Worm (Caenorhabditis elegans) whole organism, L2 larva: ENCODE data around the gene zig-12.
A peak's percentile ranks its signal among the peaks of the same experiment; 100 is the strongest.

Source experiments
- C34F6.9 ChIP-seq: fragments of 150-350 bp; optimal IDR thresholded peaks from 2 replicates; lab custom pipeline; 2014; ENCODE audit warnings: missing biosample characterization, missing genetic modification characterization
- F13H6.1 ChIP-seq: sonication (generic microtip); optimal IDR thresholded peaks from 2 replicates; lab custom pipeline; 2016; ENCODE audit warnings: missing genetic modification characterization, missing compliant biosample characterization
- R02D3.7 ChIP-seq: fragments of 150-350 bp; optimal IDR thresholded peaks from 2 replicates; lab custom pipeline; 2014; ENCODE audit warnings: missing biosample characterization, missing genetic modification characterization
- Y55F3AM.14 ChIP-seq: fragments of 200-800 bp; sonication (Bioruptor generic); optimal IDR thresholded peaks from 2 replicates; lab custom pipeline; 2018; ENCODE audit warnings: mild to moderate bottlenecking, missing genetic modification characterization, missing compliant biosample characterization
- ZK546.5 ChIP-seq: sonication (generic microtip); optimal IDR thresholded peaks from 2 replicates; lab custom pipeline; 2017; ENCODE audit warnings: missing biosample characterization, missing genetic modification characterization
- alr-1 ChIP-seq: fragments of 150-350 bp; optimal IDR thresholded peaks from 2 replicates; lab custom pipeline; 2014; ENCODE audit warnings: missing biosample characterization, missing genetic modification characterization
- aly-2 ChIP-seq: fragments of 150-350 bp; optimal IDR thresholded peaks from 2 replicates; lab custom pipeline; 2014; ENCODE audit warnings: missing biosample characterization, missing genetic modification characterization
- ama-1 ChIP-seq: fragments of 150-350 bp; optimal IDR thresholded peaks from 2 replicates; lab custom pipeline; 2018; ENCODE audit warnings: inconsistent platforms
- blmp-1 ChIP-seq: sonication (generic microtip); optimal IDR thresholded peaks from 2 replicates; lab custom pipeline; 2017; ENCODE audit warnings: missing genetic modification characterization, mild to moderate bottlenecking, missing compliant biosample characterization, antibody characterized with exemption, moderate library complexity; ENCODE audit not compliant: insufficient read depth
- ceh-16 ChIP-seq: fragments of 150-350 bp; optimal IDR thresholded peaks from 2 replicates; lab custom pipeline; 2014; ENCODE audit warnings: missing biosample characterization, missing genetic modification characterization
- ceh-82 ChIP-seq: fragments of 150-350 bp; optimal IDR thresholded peaks from 2 replicates; lab custom pipeline; 2014; ENCODE audit warnings: missing biosample characterization, missing genetic modification characterization
- crh-2 ChIP-seq: sonication (generic microtip); optimal IDR thresholded peaks from 2 replicates; lab custom pipeline; 2017; ENCODE audit warnings: missing biosample characterization, missing genetic modification characterization
- dmd-4 ChIP-seq: sonication (generic microtip); optimal IDR thresholded peaks from 2 replicates; lab custom pipeline; 2017; ENCODE audit warnings: missing biosample characterization, missing genetic modification characterization
- egl-27 ChIP-seq: sonication (generic microtip); optimal IDR thresholded peaks from 3 replicates; lab custom pipeline; 2017; ENCODE audit warnings: missing biosample characterization, missing genetic modification reagents, missing genetic modification characterization
- elt-1 ChIP-seq: fragments of 150-350 bp; optimal IDR thresholded peaks from 2 replicates; lab custom pipeline; 2014; ENCODE audit warnings: missing biosample characterization, missing genetic modification characterization
- elt-3 ChIP-seq: sonication (generic microtip); optimal IDR thresholded peaks from 2 replicates; lab custom pipeline; 2017; ENCODE audit warnings: missing biosample characterization, missing genetic modification characterization
- fos-1 ChIP-seq: fragments of 150-350 bp; optimal IDR thresholded peaks from 2 replicates; lab custom pipeline; 2014; ENCODE audit warnings: missing biosample characterization, missing genetic modification characterization
- lin-11 ChIP-seq: fragments of 150-350 bp; sonication (generic microtip); optimal IDR thresholded peaks from 2 replicates; lab custom pipeline; 2014; ENCODE audit warnings: missing biosample characterization, missing genetic modification characterization, inconsistent platforms, mixed read lengths
- lin-13 ChIP-seq: fragments of 150-350 bp; optimal IDR thresholded peaks from 2 replicates; lab custom pipeline; 2014; ENCODE audit warnings: missing biosample characterization, missing genetic modification reagents, missing genetic modification characterization
- lin-39 ChIP-seq: fragments of 150-350 bp; optimal IDR thresholded peaks from 2 replicates; lab custom pipeline; 2014; ENCODE audit warnings: missing biosample characterization, missing genetic modification reagents, missing genetic modification characterization
- lsy-2 ChIP-seq, 2 experiments: fragments of 150-350 bp in 1 of 2; sonication (generic microtip) in 1 of 2; optimal IDR thresholded peaks; 2 replicates each; lab custom pipeline; 2014 to 2017; ENCODE audit warnings: missing biosample characterization in 2 of 2, missing genetic modification characterization in 2 of 2
- mbf-1 ChIP-seq: sonication (generic microtip); optimal IDR thresholded peaks from 2 replicates; lab custom pipeline; 2017; ENCODE audit warnings: missing biosample characterization, missing genetic modification characterization
- mdl-1 ChIP-seq, 2 experiments: fragments of 150-350 bp in 1 of 2; sonication (generic microtip) in 1 of 2; optimal IDR thresholded peaks; 2 replicates each; lab custom pipeline; 2017; ENCODE audit warnings: missing biosample characterization in 2 of 2, missing genetic modification characterization in 2 of 2
- nhr-10 ChIP-seq: sonication (generic microtip); optimal IDR thresholded peaks from 2 replicates; lab custom pipeline; 2017; ENCODE audit warnings: missing biosample characterization, missing genetic modification characterization
- nhr-11 ChIP-seq: fragments of 150-350 bp; optimal IDR thresholded peaks from 2 replicates; lab custom pipeline; 2014; ENCODE audit warnings: missing biosample characterization, missing genetic modification characterization
- nhr-12 ChIP-seq: fragments of 150-350 bp; optimal IDR thresholded peaks from 2 replicates; lab custom pipeline; 2014; ENCODE audit warnings: missing biosample characterization, missing genetic modification characterization
- nhr-129 ChIP-seq: fragments of 150-350 bp; optimal IDR thresholded peaks from 2 replicates; lab custom pipeline; 2014; ENCODE audit warnings: missing biosample characterization, missing genetic modification characterization
- nhr-21 ChIP-seq: fragments of 150-350 bp; optimal IDR thresholded peaks from 2 replicates; lab custom pipeline; 2014; ENCODE audit warnings: missing biosample characterization, missing genetic modification characterization
- nhr-23 ChIP-seq: fragments of 150-350 bp; optimal IDR thresholded peaks from 2 replicates; lab custom pipeline; 2014; ENCODE audit warnings: missing biosample characterization, missing genetic modification reagents, missing genetic modification characterization
- nhr-237 ChIP-seq: fragments of 150-350 bp; optimal IDR thresholded peaks from 2 replicates; lab custom pipeline; 2014; ENCODE audit warnings: missing biosample characterization, missing genetic modification characterization
- nhr-25 ChIP-seq: fragments of 150-350 bp; sonication (generic microtip); optimal IDR thresholded peaks from 3 replicates; lab custom pipeline; 2014; ENCODE audit warnings: missing biosample characterization, missing genetic modification characterization
- nhr-77 ChIP-seq: fragments of 150-350 bp; optimal IDR thresholded peaks from 2 replicates; lab custom pipeline; 2014; ENCODE audit warnings: missing biosample characterization, missing genetic modification characterization
- peb-1 ChIP-seq: fragments of 150-350 bp; optimal IDR thresholded peaks from 2 replicates; lab custom pipeline; 2014; ENCODE audit warnings: missing biosample characterization, missing genetic modification characterization
- sem-4 ChIP-seq: fragments of 150-350 bp; optimal IDR thresholded peaks from 2 replicates; lab custom pipeline; 2014; ENCODE audit warnings: missing biosample characterization, missing genetic modification reagents, missing genetic modification characterization
- skn-1 ChIP-seq: sonication (generic microtip); optimal IDR thresholded peaks from 2 replicates; lab custom pipeline; 2017; ENCODE audit warnings: missing biosample characterization, missing genetic modification characterization
- sma-3 ChIP-seq: sonication (generic microtip); optimal IDR thresholded peaks from 2 replicates; lab custom pipeline; 2016; ENCODE audit warnings: missing genetic modification reagents, missing genetic modification characterization, missing compliant biosample characterization
- sma-9 ChIP-seq, 2 experiments: fragments of 150-350 bp in 1 of 2; sonication (generic microtip) in 1 of 2; optimal IDR thresholded peaks; 2 replicates each; lab custom pipeline; 2014 to 2016; ENCODE audit warnings: missing genetic modification characterization in 2 of 2, mild to moderate bottlenecking in 1 of 2, missing biosample characterization in 1 of 2, missing compliant biosample characterization in 1 of 2, missing genetic modification reagents in 1 of 2, moderate library complexity in 1 of 2
- unc-39 ChIP-seq: fragments of 150-350 bp; optimal IDR thresholded peaks from 2 replicates; lab custom pipeline; 2014; ENCODE audit warnings: missing biosample characterization, missing genetic modification characterization
- unc-55 ChIP-seq: fragments of 150-350 bp; sonication (generic microtip); optimal IDR thresholded peaks from 3 replicates; lab custom pipeline; 2014; ENCODE audit warnings: missing biosample characterization, missing genetic modification reagents, missing genetic modification characterization
- unc-62 ChIP-seq: fragments of 150-350 bp; optimal IDR thresholded peaks from 2 replicates; lab custom pipeline; 2014; ENCODE audit warnings: missing biosample characterization, missing genetic modification reagents, missing genetic modification characterization
- zag-1 ChIP-seq: fragments of 150-350 bp; optimal IDR thresholded peaks from 2 replicates; lab custom pipeline; 2014; ENCODE audit warnings: missing biosample characterization, missing genetic modification characterization
- ztf-1 ChIP-seq: fragments of 200-800 bp; sonication (Bioruptor generic); conservative IDR thresholded peaks from 2 replicates; pipeline ENCODE4 v1.3.6; 2022; ENCODE audit warnings: missing genetic modification characterization, missing compliant biosample characterization
- ztf-11 ChIP-seq: sonication (generic microtip); optimal IDR thresholded peaks from 2 replicates; lab custom pipeline; 2017; ENCODE audit warnings: missing biosample characterization, missing genetic modification characterization
- ztf-4 ChIP-seq: fragments of 150-350 bp; optimal IDR thresholded peaks from 2 replicates; lab custom pipeline; 2014; ENCODE audit warnings: missing biosample characterization, missing genetic modification characterization

zig-12 gene

ce11 chrX:8805475-8805874 lies 41.8 kb downstream of the zig-12 start:
- TF ChIP-seq lsy-2 (tag; optimal IDR thresholded peaks at IDR 0.05; lab: Kevin White, UChicago) (no peak), aly-2 (no peak)

DNA sequence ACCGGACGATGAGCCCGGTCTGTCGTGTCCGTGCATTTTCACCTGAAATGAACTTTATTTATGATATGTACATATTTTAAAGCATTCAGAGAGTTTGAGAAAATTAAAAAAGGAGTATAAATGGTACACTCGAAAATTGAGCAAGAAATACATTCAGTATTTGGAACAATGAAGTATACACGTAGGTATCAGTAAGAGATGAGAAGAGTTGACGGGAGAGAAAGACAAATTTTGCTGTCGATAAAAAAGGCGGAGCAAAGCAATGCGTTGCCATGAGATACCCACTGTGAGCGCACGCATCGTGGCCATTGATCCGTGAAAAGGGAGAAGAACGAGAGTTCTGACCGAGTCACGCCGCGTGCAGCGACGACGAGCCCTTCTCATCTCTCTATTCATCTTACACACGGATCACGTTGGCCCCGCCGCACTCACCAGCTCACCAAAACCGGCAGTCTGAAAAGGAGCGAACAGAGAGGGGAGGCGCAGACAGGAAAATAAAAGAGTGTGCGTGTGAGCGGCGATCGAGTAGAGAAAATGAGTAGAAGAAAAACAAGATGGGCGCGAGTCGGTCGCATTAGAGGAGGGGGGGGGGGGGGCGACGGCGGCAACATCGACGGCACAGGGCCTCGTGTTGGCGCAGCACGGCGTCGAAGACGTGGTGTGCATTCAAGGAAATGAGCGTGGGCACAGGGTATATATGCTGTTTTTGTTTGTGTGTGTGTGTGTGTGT lies 42.5 kb downstream of the zig-12 start, which contains the start of gene R04E5.8:
Gene R04E5.8 (minus strand): TSS at position 51 of the 730 bp plus-strand sequence.
- TF ChIP-seq nhr-23 (no peak), C34F6.9 (peak; percentile 37), F13H6.1 (peak; percentile 41), unc-55 (peak; percentile 31), lin-11 (tag; lab: Kevin White, UChicago) (peak; percentile 35), lin-13 (peak; percentile 43), mdl-1 (tag; optimal IDR thresholded peaks at IDR 0.05; lab: Kevin White, UChicago) (peak in 1 of 2 experiments; percentile 40), ama-1 (lab: Kevin White, UChicago) (no peak), nhr-10 (tag; lab: Kevin White, UChicago) (no peak), ztf-4 (tag; lab: Kevin White, UChicago) (no peak), sma-9 (GFP tag; optimal IDR thresholded peaks at IDR 0.05; lab: Kevin White, UChicago) (peak; percentile 18), sma-9 (tag; optimal IDR thresholded peaks at IDR 0.05; lab: Kevin White, UChicago) (no peak), fos-1 (tag; lab: Kevin White, UChicago) (no peak), nhr-21 (peak; percentile 12), lsy-2 (tag; optimal IDR thresholded peaks at IDR 0.05; lab: Kevin White, UChicago) (peak in 1 of 2 experiments; percentile 22), nhr-129 (tag; lab: Kevin White, UChicago) (peak; percentile 30), zag-1 (tag; lab: Kevin White, UChicago) (peak; percentile 48), Y55F3AM.14 (GFP tag; lab: Kevin White, UChicago) (peak; percentile 39)

DNA sequence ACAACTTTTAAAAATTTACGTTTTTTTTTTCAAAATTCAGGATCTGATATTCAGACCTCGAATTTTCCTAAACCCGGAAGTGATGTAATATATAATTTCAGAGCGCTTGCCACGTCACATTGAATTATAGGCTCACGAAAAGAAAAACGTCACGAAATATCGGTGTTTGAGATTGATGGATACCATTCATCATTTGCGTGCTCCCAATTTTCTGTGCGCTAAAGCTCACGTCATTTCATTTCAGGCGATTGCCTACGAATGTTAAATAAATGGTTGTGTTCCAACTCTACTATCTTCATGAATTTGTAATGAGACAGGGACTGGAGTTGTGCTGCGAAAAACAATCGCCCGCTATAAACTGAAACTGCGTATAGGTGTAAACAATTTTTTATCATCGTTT lies 45.0 kb downstream of the zig-12 start:
- TF ChIP-seq nhr-11 (tag; lab: Kevin White, UChicago) = no peak
- TF ChIP-seq nhr-21 = no peak
- peak; percentile 36 for TF ChIP-seq unc-55
- no peak for TF ChIP-seq nhr-77 (tag; lab: Kevin White, UChicago)
- TF ChIP-seq ZK546.5 = no peak

DNA sequence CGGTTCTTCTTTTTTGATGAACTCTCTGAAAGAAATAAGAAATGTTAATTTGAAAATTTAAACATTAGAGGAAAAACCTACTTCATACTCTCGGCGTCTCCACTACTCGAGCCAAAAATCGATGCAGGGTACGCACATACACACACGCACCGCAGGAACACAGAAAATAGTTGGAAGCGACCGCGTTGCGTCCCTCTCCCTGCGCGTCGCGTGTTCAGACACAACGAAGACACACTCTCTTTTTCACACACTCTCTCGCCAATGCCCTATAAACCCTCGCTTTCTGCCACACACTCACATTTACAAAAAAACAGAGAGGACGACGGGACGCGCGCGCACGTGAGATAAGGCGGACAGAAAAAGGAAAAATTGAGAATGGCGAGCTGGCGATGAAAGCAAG lies 47.2 kb downstream of the zig-12 start, which contains the start of gene R04E5.9:
Gene R04E5.9 (minus strand): TSS at position 235 of the 400 bp plus-strand sequence.
- TF ChIP-seq dmd-4 (tag; lab: Kevin White, UChicago) (no peak), sma-9 (GFP tag; optimal IDR thresholded peaks at IDR 0.05; lab: Kevin White, UChicago) (peak; percentile 90), sma-9 (tag; optimal IDR thresholded peaks at IDR 0.05; lab: Kevin White, UChicago) (no peak), ztf-4 (tag; lab: Kevin White, UChicago) (peak; percentile 41), ama-1 (lab: Kevin White, UChicago) (peak; percentile 7), nhr-129 (tag; lab: Kevin White, UChicago) (peak; percentile 93), nhr-21 (peak; percentile 70), mbf-1 (tag; lab: Kevin White, UChicago) (no peak), lin-11 (tag; lab: Kevin White, UChicago) (peak; percentile 96), ztf-1 (GFP tag; lab: Robert Waterston, UW) (no peak), skn-1 (no peak), egl-27 (tag; lab: Kevin White, UChicago) (peak; percentile 86), elt-1 (no peak), blmp-1 (peak; percentile 49), nhr-25 (tag; lab: Kevin White, UChicago) (peak; percentile 64), crh-2 (peak; percentile 94), zag-1 (tag; lab: Kevin White, UChicago) (peak; percentile 77), Y55F3AM.14 (GFP tag; lab: Kevin White, UChicago) (peak; percentile 80), nhr-77 (tag; lab: Kevin White, UChicago) (peak; percentile 9), ztf-11 (tag; lab: Kevin White, UChicago) (no peak), elt-3 (no peak), peb-1 (peak; percentile 13), unc-62 (no peak), aly-2 (no peak), R02D3.7 (tag; lab: Kevin White, UChicago) (no peak), alr-1 (tag; lab: Kevin White, UChicago) (no peak), nhr-11 (tag; lab: Kevin White, UChicago) (no peak), sma-3 (peak; percentile 72), nhr-12 (no peak), ceh-82 (peak; percentile 33), unc-39 (tag; lab: Kevin White, UChicago) (no peak), C34F6.9 (peak; percentile 94), ceh-16 (tag; lab: Kevin White, UChicago) (no peak), lsy-2 (tag; optimal IDR thresholded peaks at IDR 0.05; lab: Kevin White, UChicago) (peak; percentile 53 to 84), lin-39 (tag; lab: Kevin White, UChicago) (no peak), sem-4 (tag; lab: Kevin White, UChicago) (peak; percentile 81), lin-13 (peak; percentile 83), nhr-10 (tag; lab: Kevin White, UChicago) (no peak), F13H6.1 (peak; percentile 92), nhr-237 (no peak)
